Fruit fly (Drosophila melanogaster) whole organism, embryonic: Measurements from ENCODE around the gene CG8176.
A peak's percentile ranks its signal among the peaks of the same experiment; 100 is the strongest.

Experiments used
- BEAF-32 ChIP-seq: fragments of 200-800 bp; sonication (Bioruptor generic); optimal IDR thresholded peaks from 3 replicates; lab custom pipeline; 2017; ENCODE audit warnings: missing biosample characterization, missing genetic modification characterization, mild to moderate bottlenecking, moderate library complexity, missing genetic modification reagents
- CG10321 ChIP-seq: fragments of 200-800 bp; sonication (Bioruptor generic); IDR thresholded peaks from 2 replicates; pipeline ENCODE4 v1.3.6; 2022; ENCODE audit warnings: missing biosample characterization, missing genetic modification characterization
- CG11723 ChIP-seq: fragments of 200-800 bp; sonication (Bioruptor generic); optimal IDR thresholded peaks from 2 replicates; lab custom pipeline; 2017; ENCODE audit warnings: missing biosample characterization, mild to moderate bottlenecking, missing genetic modification characterization
- CG12104 ChIP-seq: fragments of 200-800 bp; sonication (Bioruptor generic); optimal IDR thresholded peaks from 3 replicates; lab custom pipeline; 2016; ENCODE audit warnings: missing biosample characterization, missing genetic modification characterization
- CG12236 ChIP-seq: fragments of 200-800 bp; sonication (Bioruptor generic); optimal IDR thresholded peaks from 2 replicates; lab custom pipeline; 2016; ENCODE audit warnings: missing biosample characterization, missing genetic modification characterization
- CG13775 ChIP-seq: fragments of 200-800 bp; sonication (Bioruptor generic); optimal IDR thresholded peaks from 3 replicates; lab custom pipeline; 2017; ENCODE audit warnings: missing biosample characterization, mild to moderate bottlenecking, missing genetic modification characterization
- CG14014 ChIP-seq: fragments of 200-800 bp; sonication (Bioruptor generic); IDR thresholded peaks from 2 replicates; pipeline ENCODE4 v1.3.6; 2022; ENCODE audit warnings: missing biosample characterization, missing genetic modification characterization
- CG14965 ChIP-seq: fragments of 200-800 bp; sonication (Bioruptor generic); optimal IDR thresholded peaks from 2 replicates; lab custom pipeline; 2016; ENCODE audit warnings: missing biosample characterization, missing genetic modification characterization, borderline replicate concordance
- CG15601 ChIP-seq: fragments of 200-800 bp; sonication (Bioruptor generic); optimal IDR thresholded peaks from 3 replicates; lab custom pipeline; 2019; ENCODE audit warnings: missing biosample characterization, mild to moderate bottlenecking, missing genetic modification characterization, moderate library complexity
- CG30403 ChIP-seq: fragments of 200-800 bp; sonication (Bioruptor generic); optimal IDR thresholded peaks from 3 replicates; lab custom pipeline; 2016; ENCODE audit warnings: missing biosample characterization, missing genetic modification characterization
- CG32532 ChIP-seq: fragments of 200-800 bp; sonication (Bioruptor generic); IDR thresholded peaks from 2 replicates; pipeline ENCODE4 v1.3.6; 2022; ENCODE audit warnings: missing biosample characterization, missing genetic modification characterization
- CG32767 ChIP-seq: fragments of 200-800 bp; sonication (Bioruptor generic); IDR thresholded peaks from 2 replicates; pipeline ENCODE4 v1.3.6; 2022; ENCODE audit warnings: missing biosample characterization, missing genetic modification characterization
- CG34422 ChIP-seq: fragments of 200-800 bp; sonication (Bioruptor generic); IDR thresholded peaks from 3 replicates; pipeline ENCODE4 v1.3.6; 2022; ENCODE audit warnings: missing biosample characterization, missing genetic modification characterization
- CG3726 ChIP-seq: fragments of 200-800 bp; sonication (Bioruptor generic); IDR thresholded peaks from 3 replicates; pipeline ENCODE4, ENCODE4 v1.3.6; 2022; ENCODE audit warnings: missing biosample characterization, missing genetic modification characterization
- CG4854 ChIP-seq: fragments of 200-800 bp; sonication (Bioruptor generic); optimal IDR thresholded peaks from 2 replicates; lab custom pipeline; 2016; ENCODE audit warnings: missing biosample characterization, missing genetic modification characterization, inconsistent platforms
- CG6854 ChIP-seq: fragments of 200-800 bp; sonication (Bioruptor generic); optimal IDR thresholded peaks from 3 replicates; lab custom pipeline; 2017; ENCODE audit warnings: missing biosample characterization, mild to moderate bottlenecking, missing genetic modification characterization
- CG7372 ChIP-seq: fragments of 200-800 bp; sonication (Bioruptor generic); IDR thresholded peaks from 2 replicates; pipeline ENCODE4 v1.3.6; 2022; ENCODE audit warnings: missing biosample characterization, missing genetic modification characterization
- CG9876 ChIP-seq: fragments of 200-800 bp; sonication (Bioruptor generic); optimal IDR thresholded peaks from 2 replicates; lab custom pipeline; 2016; ENCODE audit warnings: missing biosample characterization, missing genetic modification characterization
- Ets65A ChIP-seq: fragments of 200-800 bp; sonication (Bioruptor generic); peaks from one replicate; lab custom pipeline; 2016; ENCODE audit warnings: missing biosample characterization, missing genetic modification characterization
- Ets97D ChIP-seq: fragments of 200-800 bp; sonication (Bioruptor generic); optimal IDR thresholded peaks from 3 replicates; lab custom pipeline; 2016; ENCODE audit warnings: missing biosample characterization, missing genetic modification characterization
- Fer3 ChIP-seq: fragments of 200-800 bp; sonication (Bioruptor generic); optimal IDR thresholded peaks from 2 replicates; lab custom pipeline; 2018; ENCODE audit warnings: missing biosample characterization, mild to moderate bottlenecking, missing genetic modification characterization, moderate library complexity
- GATAe ChIP-seq: fragments of 200-800 bp; sonication (Bioruptor generic); conservative IDR thresholded peaks from 2 replicates; pipeline ENCODE4 v1.3.6; 2022; ENCODE audit warnings: missing biosample characterization, missing genetic modification characterization
- HLH3B ChIP-seq: fragments of 200-800 bp; sonication (Bioruptor generic); IDR thresholded peaks from 2 replicates; pipeline ENCODE4 v1.3.6; 2022; ENCODE audit warnings: missing biosample characterization, missing genetic modification characterization
- HmgD ChIP-seq: fragments of 200-800 bp; sonication (Bioruptor generic); optimal IDR thresholded peaks from 3 replicates; lab custom pipeline; 2016; ENCODE audit warnings: missing biosample characterization, missing genetic modification characterization
- Hmx ChIP-seq: fragments of 200-800 bp; sonication (Bioruptor generic); optimal IDR thresholded peaks from 2 replicates; lab custom pipeline; 2016; ENCODE audit warnings: missing biosample characterization, missing genetic modification characterization
- Lim3 ChIP-seq: fragments of 200-800 bp; sonication (Bioruptor generic); IDR thresholded peaks from 2 replicates; pipeline ENCODE4 v1.3.6; 2022; ENCODE audit warnings: missing biosample characterization, missing genetic modification characterization
- MBD-R2 ChIP-seq: fragments of 200-800 bp; sonication (Bioruptor generic); IDR thresholded peaks from 2 replicates; pipeline ENCODE4 v1.3.6; 2022; ENCODE audit warnings: missing biosample characterization, missing genetic modification characterization
- Mad ChIP-seq: fragments of 200-800 bp; sonication (Bioruptor generic); optimal IDR thresholded peaks from 2 replicates; lab custom pipeline; 2016; ENCODE audit warnings: missing biosample characterization, missing genetic modification characterization
- Max ChIP-seq: fragments of 200-800 bp; sonication (Bioruptor generic); optimal IDR thresholded peaks from 2 replicates; lab custom pipeline; 2016; ENCODE audit warnings: missing biosample characterization, mild to moderate bottlenecking, missing genetic modification characterization
- NFAT ChIP-seq: fragments of 200-800 bp; sonication (Bioruptor generic); IDR thresholded peaks from 2 replicates; pipeline ENCODE4 v1.3.6; 2022; ENCODE audit warnings: missing biosample characterization, missing genetic modification characterization
- Neu2 ChIP-seq: fragments of 200-800 bp; sonication (Bioruptor generic); optimal IDR thresholded peaks from 3 replicates; lab custom pipeline; 2016; ENCODE audit warnings: missing biosample characterization, missing genetic modification characterization, borderline replicate concordance
- Oaz ChIP-seq: fragments of 200-800 bp; sonication (Bioruptor generic); IDR thresholded peaks from 2 replicates; pipeline ENCODE4 v1.3.6; 2022; ENCODE audit warnings: missing biosample characterization, missing genetic modification characterization
- Pdp1 ChIP-seq, 2 experiments: fragments of 200-800 bp; sonication (Bioruptor generic); optimal IDR thresholded peaks; 3 replicates each; lab custom pipeline; 2016; ENCODE audit warnings: missing biosample characterization in 2 of 2, missing genetic modification characterization in 2 of 2, mild to moderate bottlenecking in 1 of 2, moderate library complexity in 1 of 2
- Sin3A ChIP-seq: fragments of >200 bp; optimal IDR thresholded peaks from 2 replicates; lab custom pipeline; 2018
- amos ChIP-seq: fragments of 200-800 bp; sonication (Bioruptor generic); IDR thresholded peaks from 2 replicates; pipeline ENCODE4 v1.3.6; 2022; ENCODE audit warnings: missing biosample characterization, missing genetic modification characterization; ENCODE audit not compliant: partially characterized antibody
- ase ChIP-seq: fragments of 200-800 bp; sonication (Bioruptor generic); IDR thresholded peaks from 3 replicates; pipeline ENCODE4 v1.3.6; 2022; ENCODE audit warnings: missing biosample characterization, missing genetic modification characterization
- br ChIP-seq: fragments of >200 bp; optimal IDR thresholded peaks from 2 replicates; lab custom pipeline; 2017
- chinmo ChIP-seq: fragments of 200-800 bp; sonication (Bioruptor generic); IDR thresholded peaks from 4 replicates; pipeline ENCODE4 v1.3.6; 2022; ENCODE audit warnings: missing biosample characterization, missing genetic modification characterization; ENCODE audit not compliant: partially characterized antibody
- exex ChIP-seq: fragments of 200-800 bp; sonication (Bioruptor generic); optimal IDR thresholded peaks from 4 replicates; lab custom pipeline; 2018; ENCODE audit warnings: missing biosample characterization, mild to moderate bottlenecking, missing genetic modification characterization, moderate library complexity
- fd96Cb ChIP-seq: fragments of 200-800 bp; sonication (Bioruptor generic); optimal IDR thresholded peaks from 2 replicates; lab custom pipeline; 2018; ENCODE audit warnings: missing biosample characterization, mild to moderate bottlenecking, missing genetic modification characterization, moderate library complexity
- gem ChIP-seq: fragments of 200-800 bp; sonication (Bioruptor generic); optimal IDR thresholded peaks from 2 replicates; lab custom pipeline; 2019; ENCODE audit warnings: missing biosample characterization, mild to moderate bottlenecking, missing genetic modification characterization, moderate library complexity
- grn ChIP-seq: fragments of 200-800 bp; sonication (Bioruptor generic); optimal IDR thresholded peaks from 3 replicates; lab custom pipeline; 2017; ENCODE audit warnings: missing biosample characterization, missing genetic modification characterization
- gro ChIP-seq: fragments of 200-800 bp; sonication (Bioruptor generic); optimal IDR thresholded peaks from 2 replicates; lab custom pipeline; 2016; ENCODE audit warnings: missing biosample characterization, missing genetic modification characterization
- hth ChIP-seq: fragments of >200 bp; optimal IDR thresholded peaks from 2 replicates; lab custom pipeline; 2017; ENCODE audit warnings: inconsistent platforms
- mam ChIP-seq: fragments of 200-800 bp; sonication (Bioruptor generic); optimal IDR thresholded peaks from 3 replicates; lab custom pipeline; 2016; ENCODE audit warnings: missing biosample characterization, missing genetic modification characterization
- nau ChIP-seq: fragments of 200-800 bp; sonication (Bioruptor generic); optimal IDR thresholded peaks from 3 replicates; lab custom pipeline; 2017; ENCODE audit warnings: missing biosample characterization, mild to moderate bottlenecking, missing genetic modification characterization, missing genetic modification reagents
- onecut ChIP-seq: fragments of 200-800 bp; sonication (Bioruptor generic); IDR thresholded peaks from 2 replicates; pipeline ENCODE4 v1.3.6; 2022; ENCODE audit warnings: missing biosample characterization, missing genetic modification characterization
- sens-2 ChIP-seq: fragments of 200-800 bp; sonication (Bioruptor generic); IDR thresholded peaks from 2 replicates; pipeline ENCODE4 v1.3.6; 2022; ENCODE audit warnings: missing biosample characterization, missing genetic modification characterization
- sisA ChIP-seq: fragments of 200-800 bp; sonication (Bioruptor generic); IDR thresholded peaks from 2 replicates; pipeline ENCODE4 v1.3.6; 2022; ENCODE audit warnings: missing biosample characterization, missing genetic modification characterization
- ssp ChIP-seq: fragments of 200-800 bp; sonication (Bioruptor generic); IDR thresholded peaks from 2 replicates; pipeline ENCODE4 v1.3.6; 2022; ENCODE audit warnings: missing biosample characterization, missing genetic modification characterization
- tin ChIP-seq: fragments of 200-800 bp; sonication (Bioruptor generic); optimal IDR thresholded peaks from 3 replicates; lab custom pipeline; 2016; ENCODE audit warnings: missing biosample characterization, missing genetic modification characterization
- usp ChIP-seq: fragments of >200 bp; optimal IDR thresholded peaks from 2 replicates; lab custom pipeline; 2017; ENCODE audit warnings: missing biosample characterization, missing genetic modification characterization
- vfl ChIP-seq: fragments of 200-800 bp; sonication (Bioruptor generic); optimal IDR thresholded peaks from 2 replicates; lab custom pipeline; 2016; ENCODE audit warnings: missing biosample characterization, missing genetic modification characterization
- zen ChIP-seq: fragments of 200-800 bp; sonication (Bioruptor generic); optimal IDR thresholded peaks from 3 replicates; lab custom pipeline; 2018; ENCODE audit warnings: missing biosample characterization, mild to moderate bottlenecking, missing genetic modification characterization, moderate library complexity

CG8176 gene

DNA sequence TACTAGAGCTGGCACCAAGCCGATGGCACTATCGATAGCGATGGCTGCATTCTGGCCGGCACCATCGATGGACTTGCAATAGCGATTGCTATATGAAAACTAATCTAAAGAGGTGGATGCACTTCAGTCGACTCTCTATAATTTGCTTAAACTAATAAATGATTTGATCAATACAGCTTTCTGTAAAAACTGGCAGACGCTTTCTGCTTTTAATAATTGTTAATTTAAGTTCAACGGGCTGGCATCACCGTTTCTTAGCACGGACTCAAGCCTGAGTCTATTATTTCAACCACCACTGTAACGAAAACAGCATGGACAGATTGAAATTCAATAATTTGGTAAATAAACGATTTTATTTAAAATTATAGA lies 2.8 kb upstream of the CG8176 start, which contains the start of the genes Ras85D and Rlb1 (continued):
- TF ChIP-seq gro (GFP tag; lab: Kevin White, UChicago): peak; percentile 90
- TF ChIP-seq CG12236 (GFP tag; lab: Kevin White, UChicago): peak; percentile 50
- peak; percentile 66 for TF ChIP-seq CG4854 (GFP tag; lab: Kevin White, UChicago)
- peak; percentile 63 for TF ChIP-seq vfl (GFP tag; lab: Kevin White, UChicago)
- TF ChIP-seq ssp (GFP tag; lab: Robert Waterston, UW): no peak
- TF ChIP-seq Fer3 (tag; lab: Kevin White, UChicago): peak; percentile 76
- no peak for TF ChIP-seq CG14014 (GFP tag; lab: Robert Waterston, UW)
- peak; percentile 63 for TF ChIP-seq grn (GFP tag; lab: Kevin White, UChicago)
- TF ChIP-seq Sin3A (lab: Kevin White, UChicago): peak; percentile 98
- no peak for TF ChIP-seq CG32532 (GFP tag; lab: Robert Waterston, UW)
- no peak for TF ChIP-seq CG11723 (GFP tag; lab: Kevin White, UChicago)
- no peak for TF ChIP-seq sens-2 (GFP tag; lab: Robert Waterston, UW)
- peak; percentile 94 for TF ChIP-seq HmgD (GFP tag; lab: Kevin White, UChicago)
- peak; percentile 99 for TF ChIP-seq Ets65A (GFP tag; lab: Kevin White, UChicago)
- TF ChIP-seq CG12104 (GFP tag; lab: Kevin White, UChicago): peak; percentile 35
- peak; percentile 75 for TF ChIP-seq CG15601 (tag; lab: Kevin White, UChicago)
- TF ChIP-seq Ets97D (GFP tag; lab: Kevin White, UChicago): peak; percentile 77
- TF ChIP-seq CG13775 (GFP tag; lab: Kevin White, UChicago): peak; percentile 80
- TF ChIP-seq nau (GFP tag; lab: Kevin White, UChicago): no peak
- peak; percentile 77 for TF ChIP-seq gem (tag; lab: Kevin White, UChicago)
- TF ChIP-seq CG6854: no peak
- peak; percentile 35 for TF ChIP-seq exex (tag; lab: Kevin White, UChicago)
- no peak for TF ChIP-seq Oaz
- peak; percentile 81 for TF ChIP-seq tin (GFP tag; lab: Kevin White, UChicago)
- TF ChIP-seq Mad (GFP tag; lab: Kevin White, UChicago): peak; percentile 68
- TF ChIP-seq CG3726 (GFP tag; lab: Robert Waterston, UW): no peak
- TF ChIP-seq HLH3B (GFP tag; lab: Robert Waterston, UW): no peak
- TF ChIP-seq CG10321 (GFP tag; lab: Robert Waterston, UW): no peak
- TF ChIP-seq amos (GFP tag; lab: Robert Waterston, UW): no peak
- TF ChIP-seq CG32767 (GFP tag; lab: Robert Waterston, UW): no peak
- peak; percentile 38 for TF ChIP-seq Neu2 (GFP tag; lab: Kevin White, UChicago)
- TF ChIP-seq NFAT: no peak
- TF ChIP-seq CG14965 (GFP tag; lab: Kevin White, UChicago): no peak
- no peak for TF ChIP-seq GATAe (GFP tag; lab: Robert Waterston, UW)
- TF ChIP-seq ase (GFP tag; lab: Robert Waterston, UW): no peak
- TF ChIP-seq MBD-R2 (GFP tag; lab: Robert Waterston, UW): no peak
- TF ChIP-seq chinmo (GFP tag; lab: Robert Waterston, UW): no peak
- peak; percentile 88 for TF ChIP-seq CG30403
- peak; percentile 89 for TF ChIP-seq Max (GFP tag; lab: Kevin White, UChicago)
- TF ChIP-seq zen: peak; percentile 8
- TF ChIP-seq CG34422 (GFP tag; lab: Robert Waterston, UW): no peak
- peak; percentile 98 for TF ChIP-seq BEAF-32 (GFP tag; lab: Kevin White, UChicago)
- no peak for TF ChIP-seq br (lab: Kevin White, UChicago)
- TF ChIP-seq CG7372: no peak
- peak; percentile 21 for TF ChIP-seq fd96Cb (tag; lab: Kevin White, UChicago)
- TF ChIP-seq Lim3 (GFP tag; lab: Robert Waterston, UW): no peak
- TF ChIP-seq mam (GFP tag; lab: Kevin White, UChicago): peak; percentile 89
- TF ChIP-seq onecut (GFP tag; lab: Robert Waterston, UW): peak; percentile 29; the same call in 1 of the 2 replicates
- TF ChIP-seq usp: no peak
- peak; percentile 68 to 86 for TF ChIP-seq Pdp1 (GFP tag; optimal IDR thresholded peaks at IDR 0.05; lab: Kevin White, UChicago)
- no peak for TF ChIP-seq sisA
- peak; percentile 47 for TF ChIP-seq Hmx (GFP tag; lab: Kevin White, UChicago)
- peak; percentile 79 for TF ChIP-seq CG9876 (GFP tag; lab: Kevin White, UChicago)
- TF ChIP-seq hth (lab: Kevin White, UChicago): no peak
